Worm (Caenorhabditis elegans) whole organism, L4 larva: ENCODE measurements around the gene bnc-1.

Experiments used
- D1046.2 ChIP-seq: fragments of 200-800 bp; sonication (Bioruptor generic); IDR thresholded peaks from 2 replicates; pipeline ENCODE4 v1.3.6; 2022; ENCODE audit warnings: missing genetic modification characterization, missing compliant biosample characterization
- F37D6.2 ChIP-seq: sonication (generic microtip); optimal IDR thresholded peaks from 2 replicates; lab custom pipeline; 2016; ENCODE audit warnings: mild to moderate bottlenecking, missing genetic modification characterization, missing compliant biosample characterization
- F49E8.2 ChIP-seq: sonication (generic microtip); optimal IDR thresholded peaks from 2 replicates; lab custom pipeline; 2016; ENCODE audit warnings: missing compliant biosample characterization, mild to moderate bottlenecking, missing genetic modification characterization, borderline replicate concordance
- R02D3.7 ChIP-seq: fragments of 150-350 bp; sonication (generic microtip); optimal IDR thresholded peaks from 3 replicates; lab custom pipeline; 2014; ENCODE audit warnings: missing biosample characterization, missing genetic modification characterization
- T20F7.1 ChIP-seq: fragments of 200-800 bp; sonication (Bioruptor generic); optimal IDR thresholded peaks from 2 replicates; lab custom pipeline; 2018; ENCODE audit warnings: mild to moderate bottlenecking, missing genetic modification characterization, missing compliant biosample characterization
- Y48G9A.11 ChIP-seq: fragments of 200-800 bp; sonication (Bioruptor generic); IDR thresholded peaks from 2 replicates; pipeline ENCODE4 v1.3.6; 2022; ENCODE audit warnings: missing genetic modification reagents, missing genetic modification characterization, missing compliant biosample characterization
- cey-2 ChIP-seq: sonication (generic microtip); optimal IDR thresholded peaks from 3 replicates; lab custom pipeline; 2017; ENCODE audit warnings: missing genetic modification characterization, mild to moderate bottlenecking, missing compliant biosample characterization, antibody characterized with exemption, borderline replicate concordance; ENCODE audit not compliant: insufficient read depth
- ctbp-1 ChIP-seq: fragments of 200-800 bp; sonication (Bioruptor generic); IDR thresholded peaks from 2 replicates; pipeline ENCODE4 v1.3.6; 2022; ENCODE audit warnings: missing genetic modification reagents, missing genetic modification characterization, missing compliant biosample characterization
- daf-16 ChIP-seq, 3 experiments: sonication (generic microtip); optimal IDR thresholded peaks; 2 replicates each; lab custom pipeline; 2016 to 2017; ENCODE audit warnings: missing genetic modification characterization in 3 of 3, missing genetic modification reagents in 3 of 3, mild to moderate bottlenecking in 2 of 3, missing compliant biosample characterization in 2 of 3, missing biosample characterization in 1 of 3, moderate library complexity in 1 of 3
- daf-19 ChIP-seq: fragments of 200-800 bp; sonication (Bioruptor generic); conservative IDR thresholded peaks from 2 replicates; pipeline ENCODE4 v1.3.6; 2022; ENCODE audit warnings: missing genetic modification characterization, missing compliant biosample characterization
- dmd-6 ChIP-seq: fragments of 200-800 bp; sonication (Bioruptor generic); IDR thresholded peaks from 2 replicates; pipeline ENCODE4 v1.3.6; 2022; ENCODE audit warnings: missing genetic modification reagents, missing genetic modification characterization, missing compliant biosample characterization
- dpl-1 ChIP-seq: fragments of 150-350 bp; optimal IDR thresholded peaks from 2 replicates; lab custom pipeline; 2014; ENCODE audit warnings: missing biosample characterization, missing genetic modification reagents, missing genetic modification characterization
- dve-1 ChIP-seq: sonication (generic microtip); optimal IDR thresholded peaks from 2 replicates; lab custom pipeline; 2017; ENCODE audit warnings: antibody characterized with exemption, mild to moderate bottlenecking, missing genetic modification characterization, missing compliant biosample characterization; ENCODE audit not compliant: insufficient read depth
- egl-27 ChIP-seq: sonication (generic microtip); optimal IDR thresholded peaks from 3 replicates; lab custom pipeline; 2017; ENCODE audit warnings: missing biosample characterization, missing genetic modification reagents, missing genetic modification characterization
- egl-43 ChIP-seq: fragments of 200-800 bp; sonication (Bioruptor generic); IDR thresholded peaks from 2 replicates; pipeline ENCODE4 v1.3.6; 2022; ENCODE audit warnings: missing genetic modification reagents, missing genetic modification characterization, missing compliant biosample characterization
- gei-8 ChIP-seq: fragments of 200-800 bp; sonication (Bioruptor generic); optimal IDR thresholded peaks from 2 replicates; lab custom pipeline; 2018; ENCODE audit warnings: mild to moderate bottlenecking, missing genetic modification characterization, missing compliant biosample characterization
- hlh-11 ChIP-seq: fragments of 200-800 bp; sonication (Bioruptor generic); optimal IDR thresholded peaks from 2 replicates; lab custom pipeline; 2018; ENCODE audit warnings: mild to moderate bottlenecking, missing genetic modification characterization, missing compliant biosample characterization
- hlh-30 ChIP-seq: sonication (generic microtip); optimal IDR thresholded peaks from 2 replicates; lab custom pipeline; 2017; ENCODE audit warnings: antibody characterized with exemption, mild to moderate bottlenecking, missing genetic modification characterization, missing compliant biosample characterization; ENCODE audit not compliant: insufficient read depth
- lin-1 ChIP-seq: fragments of 200-800 bp; sonication (Bioruptor generic); IDR thresholded peaks from 2 replicates; pipeline ENCODE4 v1.3.6; 2022; ENCODE audit warnings: missing genetic modification reagents, missing genetic modification characterization, missing compliant biosample characterization
- lin-13 ChIP-seq: fragments of 150-350 bp; optimal IDR thresholded peaks from 2 replicates; lab custom pipeline; 2014; ENCODE audit warnings: missing biosample characterization, missing genetic modification reagents, missing genetic modification characterization
- lin-15B ChIP-seq: fragments of 150-350 bp; sonication (generic microtip); optimal IDR thresholded peaks from 3 replicates; lab custom pipeline; 2014; ENCODE audit warnings: missing biosample characterization, missing genetic modification characterization
- lin-29 ChIP-seq: fragments of 200-800 bp; sonication (Bioruptor generic); IDR thresholded peaks from 2 replicates; pipeline ENCODE4 v1.3.6; 2022; ENCODE audit warnings: missing genetic modification reagents, missing genetic modification characterization, missing compliant biosample characterization
- lin-38 ChIP-seq: fragments of 200-800 bp; sonication (Bioruptor generic); IDR thresholded peaks from 2 replicates; pipeline ENCODE4 v1.3.6; 2022; ENCODE audit warnings: missing genetic modification reagents, missing genetic modification characterization, missing compliant biosample characterization
- lin-39 ChIP-seq: fragments of 150-350 bp; optimal IDR thresholded peaks from 2 replicates; lab custom pipeline; 2014; ENCODE audit warnings: missing biosample characterization, missing genetic modification reagents, missing genetic modification characterization
- lir-3 ChIP-seq: sonication (generic microtip); optimal IDR thresholded peaks from 2 replicates; lab custom pipeline; 2016; ENCODE audit warnings: mild to moderate bottlenecking, missing genetic modification characterization, missing compliant biosample characterization
- lsy-2 ChIP-seq, 2 experiments: fragments of 150-350 bp in 1 of 2; sonication (generic microtip) in 1 of 2; optimal IDR thresholded peaks; 2 replicates each; lab custom pipeline; 2014 to 2017; ENCODE audit warnings: missing biosample characterization in 2 of 2, missing genetic modification characterization in 2 of 2
- mdl-1 ChIP-seq, 2 experiments: fragments of 150-350 bp in 1 of 2; sonication (generic microtip) in 1 of 2; optimal IDR thresholded peaks; 2 replicates each; lab custom pipeline; 2014 to 2017; ENCODE audit warnings: missing biosample characterization in 2 of 2, missing genetic modification characterization in 2 of 2
- mep-1 ChIP-seq: fragments of 150-350 bp; sonication (generic microtip); optimal IDR thresholded peaks from 3 replicates; lab custom pipeline; 2014; ENCODE audit warnings: missing biosample characterization, missing genetic modification characterization
- mes-2 ChIP-seq: sonication (generic microtip); optimal IDR thresholded peaks from 2 replicates; lab custom pipeline; 2016; ENCODE audit warnings: missing genotype, mild to moderate bottlenecking, missing genetic modification characterization, missing compliant biosample characterization; ENCODE audit not compliant: poor library complexity, severe bottlenecking
- nhr-48 ChIP-seq: sonication (generic microtip); optimal IDR thresholded peaks from 2 replicates; lab custom pipeline; 2016; ENCODE audit warnings: mild to moderate bottlenecking, missing genetic modification characterization, missing compliant biosample characterization
- nhr-6 ChIP-seq: fragments of 150-350 bp; optimal IDR thresholded peaks from 2 replicates; lab custom pipeline; 2014; ENCODE audit warnings: missing biosample characterization, missing genetic modification characterization
- pha-4 ChIP-seq, 2 experiments: fragments of 150-350 bp in 1 of 2; fragments of 200-800 bp in 1 of 2; sonication (Bioruptor generic) in 1 of 2; IDR thresholded peaks in 1 of 2; optimal IDR thresholded peaks in 1 of 2; 2 replicates each; pipeline versions ENCODE4 v1.3.6 to Lab custom; 2014 to 2022; ENCODE audit warnings: missing genetic modification characterization in 2 of 2, missing genetic modification reagents in 2 of 2, missing biosample characterization in 1 of 2, missing compliant biosample characterization in 1 of 2
- pqm-1 ChIP-seq: sonication (generic microtip); optimal IDR thresholded peaks from 2 replicates; lab custom pipeline; 2017; ENCODE audit warnings: missing biosample characterization, missing genetic modification characterization
- unc-130 ChIP-seq: sonication (generic microtip); optimal IDR thresholded peaks from 2 replicates; lab custom pipeline; 2016; ENCODE audit warnings: missing genetic modification reagents, missing genetic modification characterization, missing compliant biosample characterization
- ztf-7 ChIP-seq: fragments of 150-350 bp; optimal IDR thresholded peaks from 2 replicates; lab custom pipeline; 2014; ENCODE audit warnings: missing biosample characterization, missing genetic modification characterization

bnc-1 gene

ce11 chrV:12291587-12291986, 14.7 kb upstream of the bnc-1 start, which contains the start of the genes srpa-68 and srh-16 (continued):
- TF ChIP-seq lir-3: peak; percentile 36
- TF ChIP-seq lin-13 (GFP tag; lab: Kevin White, UChicago): peak; percentile 74
- TF ChIP-seq ctbp-1 (GFP tag; lab: Robert Waterston, UW): peak; percentile 67
- TF ChIP-seq lin-1: peak; percentile 41; the same call in 1 of the 2 replicates
- peak; percentile 69 for TF ChIP-seq F49E8.2 (tag; lab: Kevin White, UChicago)
- TF ChIP-seq daf-16 (GFP tag; optimal IDR thresholded peaks at IDR 0.05; lab: Kevin White, UChicago): peak; percentile 33 to 50
- TF ChIP-seq daf-16 (tag; optimal IDR thresholded peaks at IDR 0.05; lab: Kevin White, UChicago): peak; percentile 60
- TF ChIP-seq mdl-1 (tag; optimal IDR thresholded peaks at IDR 0.05; lab: Kevin White, UChicago): peak in 1 of 2 experiments; percentile 8
- no peak for TF ChIP-seq gei-8 (GFP tag; lab: Kevin White, UChicago)
- TF ChIP-seq nhr-48 (tag; lab: Kevin White, UChicago): peak; percentile 77
- TF ChIP-seq lin-39 (tag; lab: Kevin White, UChicago): no peak
- TF ChIP-seq pqm-1 (tag; lab: Kevin White, UChicago): peak; percentile 28
- peak; percentile 59 for TF ChIP-seq unc-130 (GFP tag; lab: Kevin White, UChicago)
- TF ChIP-seq cey-2 (tag; lab: Kevin White, UChicago): no peak
- peak; percentile 86 for TF ChIP-seq Y48G9A.11
- no peak for TF ChIP-seq R02D3.7 (tag; lab: Kevin White, UChicago)
- TF ChIP-seq mes-2 (tag; lab: Kevin White, UChicago): peak; percentile 93
- 0 out of 2 replicates have a peak, but pooled peaks have one; percentile 53 for TF ChIP-seq egl-43
- peak; percentile 74 for TF ChIP-seq ztf-7 (tag; lab: Kevin White, UChicago)
- peak; percentile 63 for TF ChIP-seq lin-29 (GFP tag; lab: Robert Waterston, UW)
- peak; percentile 79 for TF ChIP-seq dmd-6 (GFP tag; lab: Robert Waterston, UW)

- peak; percentile 38 for TF ChIP-seq hlh-30 (tag; lab: Kevin White, UChicago)
- peak; percentile 17 for TF ChIP-seq dve-1 (tag; lab: Kevin White, UChicago)
- peak; percentile 76 for TF ChIP-seq nhr-6 (tag; lab: Kevin White, UChicago)
- no peak for TF ChIP-seq pha-4 (GFP tag; IDR thresholded peaks at IDR 0.05; lab: Robert Waterston, UW)
- TF ChIP-seq pha-4 (tag; optimal IDR thresholded peaks at IDR 0.05; lab: Kevin White, UChicago): peak; percentile 78
- TF ChIP-seq mep-1: peak; percentile 32
- TF ChIP-seq dpl-1 (GFP tag; lab: Kevin White, UChicago): peak; percentile 1
- no peak for TF ChIP-seq lin-15B (tag; lab: Kevin White, UChicago)
- peak; percentile 9; the same call in 1 of the 2 replicates for TF ChIP-seq lin-38 (GFP tag; lab: Robert Waterston, UW)
- TF ChIP-seq T20F7.1 (GFP tag; lab: Kevin White, UChicago): peak; percentile 40
- TF ChIP-seq F37D6.2 (tag; lab: Kevin White, UChicago): no peak
- peak in 1 of 2 experiments; percentile 10 for TF ChIP-seq daf-16 (GFP tag; optimal IDR thresholded peaks at IDR 0.05; lab: Kevin White, UChicago)
- peak; percentile 73 for TF ChIP-seq daf-16 (tag; optimal IDR thresholded peaks at IDR 0.05; lab: Kevin White, UChicago)
- TF ChIP-seq hlh-11 (tag; lab: Kevin White, UChicago): no peak
- TF ChIP-seq egl-27 (tag; lab: Kevin White, UChicago): no peak
- no peak for TF ChIP-seq D1046.2 (GFP tag; lab: Robert Waterston, UW)
- peak in 1 of 2 experiments; percentile 40 for TF ChIP-seq lsy-2 (tag; optimal IDR thresholded peaks at IDR 0.05; lab: Kevin White, UChicago)
- TF ChIP-seq egl-43: no peak
- TF ChIP-seq daf-19 (GFP tag; lab: Robert Waterston, UW): no peak
Measured at ce11 chrV:12288577-12288976, 11.7 kb upstream of the bnc-1 start, which contains the start of gene rskd-1. Gene rskd-1, minus strand, starts transcription at chrV:12288615.
